Worm (Caenorhabditis elegans) whole organism, L2 larva: ENCODE measurements around the gene F20D6.1.

ENCODE experiments used
- ceh-82 ChIP-seq: fragments of 150-350 bp; optimal IDR thresholded peaks from 2 replicates; lab custom pipeline; 2014; ENCODE audit warnings: missing biosample characterization, missing genetic modification characterization
- crh-2 ChIP-seq: sonication (generic microtip); optimal IDR thresholded peaks from 2 replicates; lab custom pipeline; 2017; ENCODE audit warnings: missing biosample characterization, missing genetic modification characterization
- egl-27 ChIP-seq: sonication (generic microtip); optimal IDR thresholded peaks from 3 replicates; lab custom pipeline; 2017; ENCODE audit warnings: missing biosample characterization, missing genetic modification reagents, missing genetic modification characterization
- elt-3 ChIP-seq: sonication (generic microtip); optimal IDR thresholded peaks from 2 replicates; lab custom pipeline; 2017; ENCODE audit warnings: missing biosample characterization, missing genetic modification characterization
- gmeb-1 ChIP-seq: fragments of 150-350 bp; optimal IDR thresholded peaks from 2 replicates; lab custom pipeline; 2014; ENCODE audit warnings: missing biosample characterization, missing genetic modification characterization
- lin-11 ChIP-seq: fragments of 150-350 bp; sonication (generic microtip); optimal IDR thresholded peaks from 2 replicates; lab custom pipeline; 2014; ENCODE audit warnings: missing biosample characterization, missing genetic modification characterization, inconsistent platforms, mixed read lengths
- lin-39 ChIP-seq: fragments of 150-350 bp; optimal IDR thresholded peaks from 2 replicates; lab custom pipeline; 2014; ENCODE audit warnings: missing biosample characterization, missing genetic modification reagents, missing genetic modification characterization
- mdl-1 ChIP-seq, 2 experiments: fragments of 150-350 bp in 1 of 2; sonication (generic microtip) in 1 of 2; optimal IDR thresholded peaks; 2 replicates each; lab custom pipeline; 2017; ENCODE audit warnings: missing biosample characterization in 2 of 2, missing genetic modification characterization in 2 of 2
- nhr-11 ChIP-seq: fragments of 150-350 bp; optimal IDR thresholded peaks from 2 replicates; lab custom pipeline; 2014; ENCODE audit warnings: missing biosample characterization, missing genetic modification characterization
- nhr-77 ChIP-seq: fragments of 150-350 bp; optimal IDR thresholded peaks from 2 replicates; lab custom pipeline; 2014; ENCODE audit warnings: missing biosample characterization, missing genetic modification characterization
- sma-3 ChIP-seq: sonication (generic microtip); optimal IDR thresholded peaks from 2 replicates; lab custom pipeline; 2016; ENCODE audit warnings: missing genetic modification reagents, missing genetic modification characterization, missing compliant biosample characterization
- sma-9 ChIP-seq, 2 experiments: fragments of 150-350 bp in 1 of 2; sonication (generic microtip) in 1 of 2; optimal IDR thresholded peaks; 2 replicates each; lab custom pipeline; 2014 to 2016; ENCODE audit warnings: missing genetic modification characterization in 2 of 2, mild to moderate bottlenecking in 1 of 2, missing biosample characterization in 1 of 2, missing compliant biosample characterization in 1 of 2, missing genetic modification reagents in 1 of 2, moderate library complexity in 1 of 2
- snpc-4 ChIP-seq: fragments of 150-350 bp; optimal IDR thresholded peaks from 2 replicates; lab custom pipeline; 2014; ENCODE audit warnings: missing biosample characterization, missing genetic modification characterization
- zag-1 ChIP-seq: fragments of 150-350 bp; optimal IDR thresholded peaks from 2 replicates; lab custom pipeline; 2014; ENCODE audit warnings: missing biosample characterization, missing genetic modification characterization

- TF ChIP-seq snpc-4 (tag; lab: Kevin White, UChicago) (no peak), ceh-82 (no peak), egl-27 (no peak), nhr-77 (tag; lab: Kevin White, UChicago) (no peak), zag-1 (tag; lab: Kevin White, UChicago) (no peak), lin-11 (tag; lab: Kevin White, UChicago) (no peak), sma-3 (no peak), mdl-1 (tag; optimal IDR thresholded peaks at IDR 0.05; lab: Kevin White, UChicago) (no peak), nhr-11 (tag; lab: Kevin White, UChicago) (no peak), elt-3 (no peak), crh-2 (no peak), gmeb-1 (tag; lab: Kevin White, UChicago) (no peak), lin-39 (tag; lab: Kevin White, UChicago) (no peak), sma-9 (GFP tag; optimal IDR thresholded peaks at IDR 0.05; lab: Kevin White, UChicago) (no peak), sma-9 (tag; optimal IDR thresholded peaks at IDR 0.05; lab: Kevin White, UChicago) (no peak)
Measured at ce11 chrV:8190430-8190829, at the start of gene F20D6.1.
